Fruit fly (Drosophila melanogaster) S2 (cell line): ENCODE measurements around the gene CG16813.

Source experiments
- CG8478 ChIP-seq: fragments of >200 bp; optimal IDR thresholded peaks from 2 replicates; lab custom pipeline; 2018
- CTCF ChIP-seq, 2 experiments: fragments of >200 bp; optimal IDR thresholded peaks; 2 replicates each; lab custom pipeline; 2018

dm6 chr2L:13257177-13257576 is 29.8 kb downstream of the CG16813 start, which contains the start of gene Naa20B:
- TF ChIP-seq CTCF (optimal IDR thresholded peaks at IDR 0.05; lab: Kevin White, UChicago) = no peak
- TF ChIP-seq CG8478 (lab: Kevin White, UChicago) = no peak
